Fruit fly (Drosophila melanogaster) whole organism, adult: ENCODE data around the gene CG12016.

Experiments
- CG11617 ChIP-seq: fragments of 200-800 bp; sonication (Bioruptor generic); optimal IDR thresholded peaks from 2 replicates; lab custom pipeline; 2017; ENCODE audit warnings: mild to moderate bottlenecking, missing biosample characterization, missing genetic modification reagents, missing genetic modification characterization
- CG12768 ChIP-seq: fragments of 200-800 bp; sonication (Bioruptor generic); optimal IDR thresholded peaks from 2 replicates; lab custom pipeline; 2017; ENCODE audit warnings: missing biosample characterization, missing genetic modification characterization, mild to moderate bottlenecking, moderate library complexity, missing genetic modification reagents
- CG14711 ChIP-seq: fragments of 200-800 bp; sonication (Bioruptor generic); optimal IDR thresholded peaks from 2 replicates; lab custom pipeline; 2018; ENCODE audit warnings: missing biosample characterization, mild to moderate bottlenecking, missing genetic modification characterization, moderate library complexity
- CG1620 ChIP-seq: fragments of 200-800 bp; sonication (Bioruptor generic); optimal IDR thresholded peaks from 2 replicates; lab custom pipeline; 2016; ENCODE audit warnings: missing biosample characterization, missing genetic modification characterization
- CG33017 ChIP-seq: fragments of 200-800 bp; sonication (Bioruptor generic); optimal IDR thresholded peaks from 2 replicates; lab custom pipeline; 2018; ENCODE audit warnings: missing biosample characterization, mild to moderate bottlenecking, missing genetic modification characterization, moderate library complexity
- CG5204 ChIP-seq: fragments of 200-800 bp; sonication (Bioruptor generic); optimal IDR thresholded peaks from 2 replicates; lab custom pipeline; 2016; ENCODE audit warnings: missing biosample characterization, missing genetic modification characterization
- CG7045 ChIP-seq: fragments of 200-800 bp; sonication (Bioruptor generic); optimal IDR thresholded peaks from 2 replicates; lab custom pipeline; 2017; ENCODE audit warnings: missing biosample characterization, mild to moderate bottlenecking, missing genetic modification characterization
- CG7101 ChIP-seq: fragments of 200-800 bp; sonication (Bioruptor generic); optimal IDR thresholded peaks from 2 replicates; lab custom pipeline; 2018; ENCODE audit warnings: missing biosample characterization, mild to moderate bottlenecking, missing genetic modification characterization, moderate library complexity
- Clk ChIP-seq: fragments of 200-800 bp; sonication (Bioruptor generic); optimal IDR thresholded peaks from 2 replicates; lab custom pipeline; 2017; ENCODE audit warnings: missing biosample characterization, missing genetic modification characterization
- Crg-1 ChIP-seq: fragments of 200-800 bp; sonication (Bioruptor generic); optimal IDR thresholded peaks from 2 replicates; lab custom pipeline; 2016; ENCODE audit warnings: missing biosample characterization, missing genetic modification characterization
- Hr96 ChIP-seq: fragments of 200-800 bp; sonication (Bioruptor generic); optimal IDR thresholded peaks from 2 replicates; lab custom pipeline; 2016; ENCODE audit warnings: missing biosample characterization, missing genetic modification characterization
- Mnt ChIP-seq: fragments of 200-800 bp; sonication (Bioruptor generic); optimal IDR thresholded peaks from 2 replicates; lab custom pipeline; 2016; ENCODE audit warnings: missing biosample characterization, mild to moderate bottlenecking, missing genetic modification characterization
- bab1 ChIP-seq: fragments of 200-800 bp; sonication (Bioruptor generic); optimal IDR thresholded peaks from 3 replicates; lab custom pipeline; 2019; ENCODE audit warnings: missing biosample characterization, mild to moderate bottlenecking, missing genetic modification characterization, moderate library complexity
- cic ChIP-seq: fragments of 200-800 bp; sonication (Bioruptor generic); optimal IDR thresholded peaks from 2 replicates; lab custom pipeline; 2017; ENCODE audit warnings: missing biosample characterization, mild to moderate bottlenecking, missing genetic modification characterization, moderate library complexity
- cnc ChIP-seq, 2 experiments: fragments of >200 bp; optimal IDR thresholded peaks; 2 replicates each; lab custom pipeline; 2017
- kay ChIP-seq: fragments of 200-800 bp; sonication (Bioruptor generic); peaks from one replicate; lab custom pipeline; 2016; ENCODE audit warnings: missing biosample characterization, missing genetic modification characterization, borderline replicate concordance
- ovo ChIP-seq: fragments of 200-800 bp; sonication (Bioruptor generic); optimal IDR thresholded peaks from 2 replicates; lab custom pipeline; 2016; ENCODE audit warnings: missing biosample characterization, missing genetic modification characterization
- pad ChIP-seq: fragments of 200-800 bp; sonication (Bioruptor generic); optimal IDR thresholded peaks from 3 replicates; lab custom pipeline; 2017; ENCODE audit warnings: missing biosample characterization, missing genetic modification characterization, mild to moderate bottlenecking, moderate library complexity, missing genetic modification reagents
- tj ChIP-seq: fragments of 200-800 bp; sonication (Bioruptor generic); optimal IDR thresholded peaks from 3 replicates; lab custom pipeline; 2017; ENCODE audit warnings: missing biosample characterization, mild to moderate bottlenecking, missing genetic modification characterization, moderate library complexity
- toe ChIP-seq: fragments of 200-800 bp; sonication (Bioruptor generic); optimal IDR thresholded peaks from 2 replicates; lab custom pipeline; 2016; ENCODE audit warnings: missing biosample characterization, missing genetic modification characterization

CG12016 gene

dm6 chr3L:3334784-3335183 is 15.4 kb downstream of the CG12016 start, which contains the start of gene CG14969:
CG14969 (minus strand) TSS chr3L:3334978.
- peak; percentile 80 for TF ChIP-seq bab1 (GFP tag; lab: Kevin White, UChicago)
- no peak for TF ChIP-seq kay

DNA sequence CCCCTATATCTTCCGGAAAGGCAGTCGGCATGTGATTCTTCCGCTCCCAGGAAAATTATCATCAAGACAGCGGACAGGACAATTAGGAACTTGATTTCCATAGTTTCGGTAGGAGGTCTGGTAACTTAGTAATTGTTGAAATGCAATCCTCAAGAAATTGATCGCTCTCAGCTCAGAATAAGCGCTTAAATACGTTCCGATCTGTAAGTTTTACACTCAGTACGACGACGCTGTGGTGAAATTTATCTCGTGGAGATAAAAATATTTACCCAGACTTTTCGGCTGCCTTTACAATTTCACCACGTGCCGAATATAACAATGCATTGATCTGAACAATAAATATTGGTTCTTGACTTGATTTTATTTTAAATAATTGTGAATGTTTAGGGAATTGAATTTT is 16.3 kb downstream of the CG12016 start, which contains the start of gene Drsl1:
Gene Drsl1, minus strand, starts transcription at position 101 of the 400 bp plus-strand sequence.
- TF ChIP-seq bab1 (GFP tag; lab: Kevin White, UChicago), result no peak
- no peak for TF ChIP-seq CG12768 (GFP tag; lab: Kevin White, UChicago)
- TF ChIP-seq CG7045 (GFP tag; lab: Kevin White, UChicago), result no peak
- no peak for TF ChIP-seq Crg-1 (GFP tag; lab: Kevin White, UChicago)
- TF ChIP-seq ovo (GFP tag; lab: Kevin White, UChicago), result no peak
- TF ChIP-seq CG14711 (tag; lab: Kevin White, UChicago), result no peak
- TF ChIP-seq CG1620, result no peak
- no peak for TF ChIP-seq CG11617 (GFP tag; lab: Kevin White, UChicago)
- no peak for TF ChIP-seq CG5204 (GFP tag; lab: Kevin White, UChicago)
- no peak for TF ChIP-seq cnc (optimal IDR thresholded peaks at IDR 0.05; lab: Kevin White, UChicago)
- TF ChIP-seq Hr96 (GFP tag; lab: Kevin White, UChicago), result no peak
- no peak for TF ChIP-seq pad
- TF ChIP-seq Mnt (GFP tag; lab: Kevin White, UChicago), result no peak
- TF ChIP-seq CG7101 (tag; lab: Kevin White, UChicago), result no peak
- no peak for TF ChIP-seq toe (GFP tag; lab: Kevin White, UChicago)
- no peak for TF ChIP-seq tj (GFP tag; lab: Kevin White, UChicago)
- TF ChIP-seq CG33017 (tag; lab: Kevin White, UChicago), result no peak

DNA sequence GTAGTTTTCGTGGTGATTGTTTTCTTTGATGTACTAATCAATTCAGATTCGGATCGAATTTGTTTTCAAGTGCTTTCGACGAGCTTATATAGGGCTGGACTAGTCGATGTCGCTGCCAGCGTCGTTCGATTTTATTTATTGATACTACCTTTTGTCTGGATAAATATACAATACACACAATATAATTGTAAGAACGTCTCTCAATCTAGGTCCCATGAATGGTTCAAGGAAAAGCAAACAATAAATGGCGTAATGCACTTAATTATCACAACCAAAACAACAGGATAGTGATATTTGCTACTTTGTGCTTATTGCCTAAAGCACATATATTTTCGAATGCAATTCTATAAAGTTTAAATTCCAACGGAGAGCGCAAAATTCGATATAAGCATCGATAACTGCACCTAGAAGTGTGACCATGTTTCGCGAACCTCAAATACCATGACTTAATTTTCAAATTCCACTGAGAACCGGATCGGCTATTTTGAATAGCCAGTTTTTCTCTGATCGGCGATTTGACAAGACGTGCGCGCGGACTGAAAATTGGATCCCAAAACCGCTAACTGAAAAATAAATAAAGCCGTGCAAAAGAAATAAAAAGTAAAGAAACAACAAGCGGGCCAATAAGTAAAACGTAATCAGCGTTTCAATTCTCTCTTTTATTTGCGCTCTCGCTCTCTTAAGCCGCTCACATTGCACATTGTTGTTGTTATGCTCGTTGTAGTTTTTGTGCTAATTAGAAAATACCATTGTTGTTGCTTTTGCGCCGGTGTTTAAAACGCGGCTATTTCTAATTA is 17.2 kb downstream of the CG12016 start, which contains the start of the genes Drsl6 and kst:
Gene Drsl6, minus strand, starts transcription at position 51 of the 797 bp plus-strand sequence.
Gene kst, plus strand, starts transcription at position 493 of the 797 bp plus-strand sequence.
- TF ChIP-seq CG12768 (GFP tag; lab: Kevin White, UChicago) (peak; percentile 58), bab1 (GFP tag; lab: Kevin White, UChicago) (peak; percentile 68), toe (GFP tag; lab: Kevin White, UChicago) (no peak), cic (GFP tag; lab: Kevin White, UChicago) (peak; percentile 42), Clk (GFP tag; lab: Kevin White, UChicago) (no peak), kay (no peak), tj (GFP tag; lab: Kevin White, UChicago) (peak; percentile 65), CG7045 (GFP tag; lab: Kevin White, UChicago) (no peak), Hr96 (GFP tag; lab: Kevin White, UChicago) (no peak), CG5204 (GFP tag; lab: Kevin White, UChicago) (no peak), CG1620 (peak; percentile 3), pad (peak; percentile 3), Mnt (GFP tag; lab: Kevin White, UChicago) (peak; percentile 61), CG14711 (tag; lab: Kevin White, UChicago) (peak; percentile 17), ovo (GFP tag; lab: Kevin White, UChicago) (peak; percentile 31), cnc (optimal IDR thresholded peaks at IDR 0.05; lab: Kevin White, UChicago) (no peak), CG33017 (tag; lab: Kevin White, UChicago) (peak; percentile 49), CG11617 (GFP tag; lab: Kevin White, UChicago) (no peak), CG7101 (tag; lab: Kevin White, UChicago) (peak; percentile 29), Crg-1 (GFP tag; lab: Kevin White, UChicago) (no peak)

dm6 chr3L:3337345-3337928 is 18.1 kb downstream of the CG12016 start:
- no peak for TF ChIP-seq Clk (GFP tag; lab: Kevin White, UChicago)
- TF ChIP-seq CG1620, result no peak
- TF ChIP-seq CG7101 (tag; lab: Kevin White, UChicago), result no peak
- TF ChIP-seq ovo (GFP tag; lab: Kevin White, UChicago), result no peak
- no peak for TF ChIP-seq Hr96 (GFP tag; lab: Kevin White, UChicago)

- no peak for TF ChIP-seq CG11617 (GFP tag; lab: Kevin White, UChicago)
- TF ChIP-seq Crg-1 (GFP tag; lab: Kevin White, UChicago), result peak; percentile 17
- no peak for TF ChIP-seq cnc (optimal IDR thresholded peaks at IDR 0.05; lab: Kevin White, UChicago)
- TF ChIP-seq CG12768 (GFP tag; lab: Kevin White, UChicago), result no peak
- no peak for TF ChIP-seq CG5204 (GFP tag; lab: Kevin White, UChicago)
- peak; percentile 97 for TF ChIP-seq ovo (GFP tag; lab: Kevin White, UChicago)
- TF ChIP-seq Hr96 (GFP tag; lab: Kevin White, UChicago), result no peak
- no peak for TF ChIP-seq Clk (GFP tag; lab: Kevin White, UChicago)
- TF ChIP-seq Mnt (GFP tag; lab: Kevin White, UChicago), result peak; percentile 14
- no peak for TF ChIP-seq CG7101 (tag; lab: Kevin White, UChicago)
- TF ChIP-seq tj (GFP tag; lab: Kevin White, UChicago), result no peak
- TF ChIP-seq CG14711 (tag; lab: Kevin White, UChicago), result no peak
- peak; percentile 10 for TF ChIP-seq kay
These were observed 18.9 kb downstream of the CG12016 start for dm6 chr3L:3338028-3338855.
